Fruit fly (Drosophila melanogaster) whole organism, embryonic: Measurements from ENCODE around the gene Root.
A peak's percentile ranks its signal among the peaks of the same experiment; 100 is the strongest.

Experiments used
- B-H1 ChIP-seq: fragments of 200-800 bp; sonication (Bioruptor generic); IDR thresholded peaks from 3 replicates; pipeline ENCODE4 v1.3.6; 2022; ENCODE audit warnings: missing biosample characterization, missing genetic modification characterization
- B-H2 ChIP-seq: fragments of 200-800 bp; sonication (Bioruptor generic); optimal IDR thresholded peaks from 2 replicates; lab custom pipeline; 2018; ENCODE audit warnings: missing biosample characterization, mild to moderate bottlenecking, missing genetic modification characterization
- CG11504 ChIP-seq: fragments of 200-800 bp; sonication (Bioruptor generic); optimal IDR thresholded peaks from 3 replicates; lab custom pipeline; 2019; ENCODE audit warnings: missing biosample characterization, mild to moderate bottlenecking, missing genetic modification characterization, moderate library complexity
- CG13287 ChIP-seq: fragments of 200-800 bp; sonication (Bioruptor generic); IDR thresholded peaks from 2 replicates; pipeline ENCODE4 v1.3.6; 2022; ENCODE audit warnings: missing biosample characterization, missing genetic modification characterization; ENCODE audit not compliant: partially characterized antibody
- CG13624 ChIP-seq: fragments of 200-800 bp; sonication (Bioruptor generic); optimal IDR thresholded peaks from 2 replicates; lab custom pipeline; 2016; ENCODE audit warnings: missing biosample characterization, missing genetic modification characterization
- CG13775 ChIP-seq: fragments of 200-800 bp; sonication (Bioruptor generic); optimal IDR thresholded peaks from 3 replicates; lab custom pipeline; 2017; ENCODE audit warnings: missing biosample characterization, mild to moderate bottlenecking, missing genetic modification characterization
- CG13894 ChIP-seq: fragments of 200-800 bp; sonication (Bioruptor generic); optimal IDR thresholded peaks from 3 replicates; lab custom pipeline; 2018; ENCODE audit warnings: missing biosample characterization, mild to moderate bottlenecking, missing genetic modification characterization, moderate library complexity
- CG14014 ChIP-seq: fragments of 200-800 bp; sonication (Bioruptor generic); IDR thresholded peaks from 2 replicates; pipeline ENCODE4 v1.3.6; 2022; ENCODE audit warnings: missing biosample characterization, missing genetic modification characterization
- CG15011 ChIP-seq: fragments of 200-800 bp; sonication (Bioruptor generic); optimal IDR thresholded peaks from 3 replicates; lab custom pipeline; 2018; ENCODE audit warnings: missing biosample characterization, mild to moderate bottlenecking, missing genetic modification characterization
- CG15601 ChIP-seq: fragments of 200-800 bp; sonication (Bioruptor generic); optimal IDR thresholded peaks from 3 replicates; lab custom pipeline; 2019; ENCODE audit warnings: missing biosample characterization, mild to moderate bottlenecking, missing genetic modification characterization, moderate library complexity
- CG18476 ChIP-seq: fragments of 200-800 bp; sonication (Bioruptor generic); optimal IDR thresholded peaks from 2 replicates; lab custom pipeline; 2016; ENCODE audit warnings: missing biosample characterization, mild to moderate bottlenecking, missing genetic modification characterization
- CG2199 ChIP-seq: fragments of 200-800 bp; sonication (Bioruptor generic); IDR thresholded peaks from 3 replicates; pipeline ENCODE4 v1.3.6; 2022; ENCODE audit warnings: missing biosample characterization, missing genetic modification characterization
- CG2202 ChIP-seq: fragments of 200-800 bp; sonication (Bioruptor generic); optimal IDR thresholded peaks from 2 replicates; lab custom pipeline; 2018; ENCODE audit warnings: missing biosample characterization, mild to moderate bottlenecking, missing genetic modification characterization
- CG3407 ChIP-seq: fragments of 200-800 bp; sonication (Bioruptor generic); optimal IDR thresholded peaks from 2 replicates; lab custom pipeline; 2018; ENCODE audit warnings: missing biosample characterization, mild to moderate bottlenecking, missing genetic modification characterization
- CG4820 ChIP-seq: fragments of 200-800 bp; sonication (Bioruptor generic); optimal IDR thresholded peaks from 3 replicates; lab custom pipeline; 2016; ENCODE audit warnings: missing biosample characterization, missing genetic modification characterization
- CG5953 ChIP-seq: fragments of 200-800 bp; sonication (Bioruptor generic); IDR thresholded peaks from 2 replicates; pipeline ENCODE4 v1.3.6; 2022; ENCODE audit warnings: missing biosample characterization, missing genetic modification characterization
- CG9215 ChIP-seq: fragments of 200-800 bp; sonication (Bioruptor generic); IDR thresholded peaks from 2 replicates; pipeline ENCODE4 v1.3.6; 2022; ENCODE audit warnings: missing biosample characterization, missing genetic modification characterization
- HHEX ChIP-seq: fragments of 200-800 bp; sonication (Bioruptor generic); optimal IDR thresholded peaks from 3 replicates; lab custom pipeline; 2017; ENCODE audit warnings: missing biosample characterization, mild to moderate bottlenecking, missing genetic modification characterization, missing genetic modification reagents
- MTF-1 ChIP-seq: fragments of 200-800 bp; sonication (Bioruptor generic); optimal IDR thresholded peaks from 2 replicates; lab custom pipeline; 2018; ENCODE audit warnings: missing biosample characterization, mild to moderate bottlenecking, missing genetic modification characterization, borderline replicate concordance
- NC2β ChIP-seq: fragments of 200-800 bp; sonication (Bioruptor generic); optimal IDR thresholded peaks from 2 replicates; lab custom pipeline; 2016; ENCODE audit warnings: missing biosample characterization, missing genetic modification characterization
- PHDP ChIP-seq: fragments of 200-800 bp; sonication (Bioruptor generic); optimal IDR thresholded peaks from 3 replicates; lab custom pipeline; 2018; ENCODE audit warnings: missing biosample characterization, mild to moderate bottlenecking, missing genetic modification characterization, moderate library complexity
- Rfx ChIP-seq: fragments of 200-800 bp; sonication (Bioruptor generic); IDR thresholded peaks from 2 replicates; pipeline ENCODE4 v1.3.6; 2022; ENCODE audit warnings: missing biosample characterization, missing genetic modification characterization
- Six4 ChIP-seq: fragments of 200-800 bp; sonication (Bioruptor generic); optimal IDR thresholded peaks from 2 replicates; lab custom pipeline; 2016; ENCODE audit warnings: missing biosample characterization, missing genetic modification characterization
- Spps ChIP-seq: fragments of 200-800 bp; sonication (Bioruptor generic); optimal IDR thresholded peaks from 2 replicates; lab custom pipeline; 2018; ENCODE audit warnings: missing biosample characterization, mild to moderate bottlenecking, missing genetic modification characterization
- Vsx1 ChIP-seq: fragments of 200-800 bp; sonication (Bioruptor generic); optimal IDR thresholded peaks from 2 replicates; lab custom pipeline; 2017; ENCODE audit warnings: missing biosample characterization, mild to moderate bottlenecking, missing genetic modification characterization, missing genetic modification reagents
- ash1 ChIP-seq: fragments of 200-800 bp; sonication (Bioruptor generic); optimal IDR thresholded peaks from 2 replicates; lab custom pipeline; 2018; ENCODE audit warnings: missing biosample characterization, mild to moderate bottlenecking, missing genetic modification characterization
- az2 ChIP-seq: fragments of 200-800 bp; sonication (Bioruptor generic); optimal IDR thresholded peaks from 3 replicates; lab custom pipeline; 2016; ENCODE audit warnings: missing biosample characterization, missing genetic modification characterization
- bbx ChIP-seq: fragments of 200-800 bp; sonication (Bioruptor generic); IDR thresholded peaks from 2 replicates; pipeline ENCODE4 v1.3.6; 2022; ENCODE audit warnings: missing biosample characterization, missing genetic modification characterization; ENCODE audit not compliant: partially characterized antibody
- bsh ChIP-seq, 2 experiments: fragments of 200-800 bp; sonication (Bioruptor generic); optimal IDR thresholded peaks; 2 replicates each; lab custom pipeline; 2017 to 2018; ENCODE audit warnings: mild to moderate bottlenecking in 2 of 2, missing biosample characterization in 2 of 2, missing genetic modification characterization in 2 of 2, moderate library complexity in 1 of 2
- cas ChIP-seq: fragments of 200-800 bp; sonication (Bioruptor generic); IDR thresholded peaks from 2 replicates; pipeline ENCODE4 v1.3.6; 2022; ENCODE audit warnings: missing biosample characterization, missing genetic modification characterization
- ci ChIP-seq: fragments of 200-800 bp; sonication (Bioruptor generic); IDR thresholded peaks from 3 replicates; pipeline ENCODE4 v1.3.6; 2022; ENCODE audit warnings: missing biosample characterization, missing genetic modification characterization
- crp ChIP-seq, 2 experiments: fragments of 200-800 bp; sonication (Bioruptor generic); optimal IDR thresholded peaks; 2 replicates in 1 of 2; 3 replicates in 1 of 2; lab custom pipeline; 2017; ENCODE audit warnings: missing biosample characterization in 2 of 2, missing genetic modification characterization in 2 of 2, mild to moderate bottlenecking in 1 of 2, moderate library complexity in 1 of 2
- dmrt99B ChIP-seq: fragments of 200-800 bp; sonication (Bioruptor generic); optimal IDR thresholded peaks from 2 replicates; lab custom pipeline; 2018; ENCODE audit warnings: missing biosample characterization, mild to moderate bottlenecking, missing genetic modification characterization, moderate library complexity
- dpn ChIP-seq, 2 experiments: fragments of 200-800 bp; sonication (Bioruptor generic); optimal IDR thresholded peaks; 3 replicates each; lab custom pipeline; 2016; ENCODE audit warnings: missing biosample characterization in 2 of 2, missing genetic modification characterization in 2 of 2
- eve ChIP-seq, 2 experiments: fragments of >200 bp; optimal IDR thresholded peaks; 2 replicates each; lab custom pipeline; 2017; ENCODE audit warnings: missing biosample characterization in 2 of 2, missing genetic modification characterization in 2 of 2
- grn ChIP-seq: fragments of 200-800 bp; sonication (Bioruptor generic); optimal IDR thresholded peaks from 3 replicates; lab custom pipeline; 2017; ENCODE audit warnings: missing biosample characterization, missing genetic modification characterization
- jing ChIP-seq: fragments of 200-800 bp; sonication (Bioruptor generic); optimal IDR thresholded peaks from 2 replicates; lab custom pipeline; 2018; ENCODE audit warnings: missing biosample characterization, mild to moderate bottlenecking, missing genetic modification characterization
- ken ChIP-seq: fragments of 200-800 bp; sonication (Bioruptor generic); IDR thresholded peaks from 3 replicates; pipeline ENCODE4 v1.3.6; 2022; ENCODE audit warnings: missing biosample characterization, missing genetic modification characterization
- knrl ChIP-seq: fragments of 200-800 bp; sonication (Bioruptor generic); IDR thresholded peaks from 3 replicates; pipeline ENCODE4 v1.3.6; 2022; ENCODE audit warnings: missing biosample characterization, missing genetic modification characterization; ENCODE audit not compliant: partially characterized antibody
- pan ChIP-seq, 4 experiments: fragments of >200 bp in 3 of 4; fragments of 200-800 bp in 1 of 4; sonication (Bioruptor generic) in 1 of 4; optimal IDR thresholded peaks in 3 of 4; IDR thresholded peaks in 1 of 4; 2 replicates each; pipeline versions ENCODE4 v1.3.6 to Lab custom; 2017 to 2022; ENCODE audit warnings: missing biosample characterization in 2 of 4, missing genetic modification characterization in 2 of 4, mixed read lengths in 1 of 4
- psq ChIP-seq: fragments of 200-800 bp; sonication (Bioruptor generic); optimal IDR thresholded peaks from 2 replicates; lab custom pipeline; 2017; ENCODE audit warnings: missing biosample characterization, missing genetic modification characterization
- run ChIP-seq: fragments of 200-800 bp; sonication (Bioruptor generic); optimal IDR thresholded peaks from 3 replicates; lab custom pipeline; 2018; ENCODE audit warnings: missing biosample characterization, mild to moderate bottlenecking, missing genetic modification characterization
- sisA ChIP-seq: fragments of 200-800 bp; sonication (Bioruptor generic); IDR thresholded peaks from 2 replicates; pipeline ENCODE4 v1.3.6; 2022; ENCODE audit warnings: missing biosample characterization, missing genetic modification characterization
- sug ChIP-seq: fragments of 200-800 bp; optimal IDR thresholded peaks from 2 replicates; lab custom pipeline; 2019; ENCODE audit warnings: missing biosample characterization, mild to moderate bottlenecking, missing genetic modification characterization, moderate library complexity
- trh ChIP-seq: fragments of 200-800 bp; sonication (Bioruptor generic); optimal IDR thresholded peaks from 2 replicates; lab custom pipeline; 2016; ENCODE audit warnings: missing biosample characterization, missing genetic modification characterization
- unpg ChIP-seq: fragments of 200-800 bp; sonication (Bioruptor generic); optimal IDR thresholded peaks from 3 replicates; lab custom pipeline; 2018; ENCODE audit warnings: missing biosample characterization, mild to moderate bottlenecking, missing genetic modification characterization, moderate library complexity
- zen ChIP-seq: fragments of 200-800 bp; sonication (Bioruptor generic); optimal IDR thresholded peaks from 3 replicates; lab custom pipeline; 2018; ENCODE audit warnings: missing biosample characterization, mild to moderate bottlenecking, missing genetic modification characterization, moderate library complexity
- zen2 ChIP-seq: fragments of 200-800 bp; sonication (Bioruptor generic); IDR thresholded peaks from 3 replicates; pipeline ENCODE4 v1.3.6; 2022; ENCODE audit warnings: missing biosample characterization, missing genetic modification characterization; ENCODE audit not compliant: partially characterized antibody

Gene Root

DNA sequence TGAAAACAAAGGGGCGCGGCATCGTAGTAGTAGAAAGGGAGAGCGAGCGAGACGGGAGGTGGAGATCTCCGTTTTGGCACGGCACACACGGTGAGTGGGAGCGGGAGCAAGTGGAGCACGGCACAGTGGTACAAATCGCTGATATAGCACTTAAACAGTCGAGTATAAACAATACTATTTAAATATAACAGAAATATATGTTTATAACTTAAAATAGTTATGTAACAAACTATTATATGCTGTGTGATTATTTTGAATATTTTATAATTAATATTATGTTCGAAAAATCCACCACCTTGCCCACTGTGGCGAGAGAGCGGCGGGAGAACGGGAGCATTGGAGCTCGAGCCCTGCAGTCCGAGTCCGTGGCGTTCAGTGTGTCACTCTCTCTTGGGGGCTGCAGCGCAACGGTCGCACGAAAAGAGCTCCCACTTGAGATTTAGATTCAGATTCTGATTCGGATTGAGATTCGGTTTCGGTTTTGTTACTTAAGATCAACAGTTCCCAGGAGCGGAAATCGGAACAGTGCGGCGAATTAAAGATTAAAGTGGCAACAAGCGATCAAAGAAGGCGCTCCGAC lies 28.0 kb downstream of the Root start, which contains the start of gene Kal1 (continued):
- TF ChIP-seq jing (GFP tag; lab: Kevin White, UChicago) (peak; percentile 82), zen (peak; percentile 81), CG9215 (GFP tag; lab: Robert Waterston, UW) (peak; percentile 59), CG11504 (peak; percentile 95), CG5953 (GFP tag; lab: Robert Waterston, UW) (peak; percentile 87), psq (GFP tag; lab: Kevin White, UChicago) (peak; percentile 45), B-H2 (no peak), dmrt99B (peak; percentile 96), CG4820 (GFP tag; lab: Kevin White, UChicago) (peak; percentile 88), CG2202 (tag; lab: Kevin White, UChicago) (peak; percentile 94), CG15011 (GFP tag; lab: Kevin White, UChicago) (peak; percentile 82), Spps (tag; lab: Kevin White, UChicago) (peak; percentile 94), grn (peak; percentile 11), bbx (GFP tag; lab: Robert Waterston, UW) (no peak), CG18476 (GFP tag; lab: Kevin White, UChicago) (peak; percentile 65), crp (GFP tag; optimal IDR thresholded peaks at IDR 0.05; lab: Kevin White, UChicago) (peak in 1 of 2 experiments; percentile 52), Rfx (GFP tag; lab: Robert Waterston, UW) (peak; percentile 80), CG2199 (peak; percentile 85; the same call in 2 of the 3 replicates), sisA (GFP tag; lab: Robert Waterston, UW) (peak; percentile 90), MTF-1 (GFP tag; lab: Kevin White, UChicago) (peak; percentile 78), B-H1 (GFP tag; lab: Robert Waterston, UW) (peak; percentile 80), az2 (peak; percentile 89), unpg (GFP tag; lab: Kevin White, UChicago) (peak; percentile 96), Vsx1 (GFP tag; lab: Kevin White, UChicago) (peak; percentile 86), CG14014 (peak; percentile 83; the same call in 1 of the 2 replicates), bsh (GFP tag; optimal IDR thresholded peaks at IDR 0.05; lab: Kevin White, UChicago) (peak; percentile 98), eve (GFP tag; optimal IDR thresholded peaks at IDR 0.05; lab: Kevin White, UChicago) (no peak), Six4 (GFP tag; lab: Kevin White, UChicago) (peak; percentile 91), CG13287 (GFP tag; lab: Robert Waterston, UW) (peak; percentile 23; the same call in 1 of the 2 replicates), NC2β (GFP tag; lab: Kevin White, UChicago) (no peak), HHEX (peak; percentile 91), dpn (GFP tag; optimal IDR thresholded peaks at IDR 0.05; lab: Kevin White, UChicago) (peak in 1 of 2 experiments; percentile 86), sug (tag; lab: Kevin White, UChicago) (peak; percentile 54), CG13775 (peak; percentile 85), trh (GFP tag; lab: Kevin White, UChicago) (peak; percentile 52), CG15601 (tag; lab: Kevin White, UChicago) (peak; percentile 94), ken (GFP tag; lab: Robert Waterston, UW) (peak; percentile 90), knrl (GFP tag; lab: Robert Waterston, UW) (0 out of 3 replicates have a peak, but pooled peaks have one; percentile 38), CG13894 (no peak), run (tag; lab: Kevin White, UChicago) (peak; percentile 91), ash1 (GFP tag; lab: Kevin White, UChicago) (no peak), CG3407 (GFP tag; lab: Kevin White, UChicago) (peak; percentile 94), PHDP (tag; lab: Kevin White, UChicago) (peak; percentile 96), zen2 (no peak), pan (optimal IDR thresholded peaks at IDR 0.05; lab: Kevin White, UChicago) (no peak), pan (GFP tag; optimal IDR thresholded peaks at IDR 0.05 in 1 of 2, IDR thresholded peaks at IDR 0.05 in 1 of 2) (peak in 1 of 2 experiments; percentile 94), ci (GFP tag; lab: Robert Waterston, UW) (peak; percentile 98), CG13624 (no peak), cas (peak; percentile 57)
